Worm (Caenorhabditis elegans): ENCODE measurements around the gene epc-1.

The epc-1 gene

ce11 chrIII:12549657-12550056, 58.7 kb downstream of the epc-1 start (continued):
- TF ChIP-seq hsf-1 (GFP tag; IDR thresholded peaks at IDR 0.05) (0 out of 2 replicates have a peak, but pooled peaks have one; percentile 37), K12H6.12 (tag; optimal IDR thresholded peaks at IDR 0.05) (no peak), die-1 (tag; optimal IDR thresholded peaks at IDR 0.05) (no peak), athp-1 (tag; optimal IDR thresholded peaks at IDR 0.05) (no peak), mxl-1 (tag; optimal IDR thresholded peaks at IDR 0.05) (no peak), nfya-1 (tag; optimal IDR thresholded peaks at IDR 0.05; ENCODE audit: borderline replicate concordance, insufficient read depth) (no peak), lsy-27 (tag; optimal IDR thresholded peaks at IDR 0.05; ENCODE audit: borderline replicate concordance, insufficient read depth) (no peak), dox-1 (GFP tag; IDR thresholded peaks at IDR 0.05) (peak; percentile 81), fkh-3 (tag; optimal IDR thresholded peaks at IDR 0.05) (no peak), F39B2.1 (GFP tag; IDR thresholded peaks at IDR 0.05) (no peak), ZK185.1 (tag; optimal IDR thresholded peaks at IDR 0.05; ENCODE audit: poor library complexity, severe bottlenecking) (peak; percentile 33), snpc-1.1 (tag; optimal IDR thresholded peaks at IDR 0.05; ENCODE audit: insufficient read depth) (no peak), D2030.7 (GFP tag; IDR thresholded peaks at IDR 0.05) (no peak), ama-1 (optimal IDR thresholded peaks at IDR 0.05) (no peak), ama-1 (GFP tag; optimal IDR thresholded peaks at IDR 0.05) (no peak), nhr-27 (tag; optimal IDR thresholded peaks at IDR 0.05) (no peak), akir-1 (GFP tag; optimal IDR thresholded peaks at IDR 0.05) (no peak), unc-62 (GFP tag; optimal IDR thresholded peaks at IDR 0.05) (no peak), ceh-91 (GFP tag; IDR thresholded peaks at IDR 0.05) (no peak), F37B4.10 (GFP tag; IDR thresholded peaks at IDR 0.05) (no peak), lin-26 (GFP tag; IDR thresholded peaks at IDR 0.05) (peak; percentile 52; the same call in 1 of the 2 replicates), T07F8.4 (tag; optimal IDR thresholded peaks at IDR 0.05) (no peak), tbp1 (GFP tag; optimal IDR thresholded peaks at IDR 0.05) (peak; percentile 61), lag-1 (GFP tag; IDR thresholded peaks at IDR 0.05) (no peak), aptf-3 (GFP tag; IDR thresholded peaks at IDR 0.05) (no peak), snpc-3.4 (tag; optimal IDR thresholded peaks at IDR 0.05) (no peak), hmg-20 (GFP tag; IDR thresholded peaks at IDR 0.05) (no peak), snpc-1.3 (tag; optimal IDR thresholded peaks at IDR 0.05; ENCODE audit: insufficient read depth) (no peak), Y53F4B.3 (GFP tag; IDR thresholded peaks at IDR 0.05) (no peak), F55B11.4 (tag; optimal IDR thresholded peaks at IDR 0.05; ENCODE audit: borderline replicate concordance, insufficient read depth) (no peak), nfyb-1 (GFP tag; IDR thresholded peaks at IDR 0.05) (peak; percentile 56; the same call in 1 of the 2 replicates), F22D6.2 (tag; optimal IDR thresholded peaks at IDR 0.05) (no peak), tlf-1 (GFP tag; optimal IDR thresholded peaks at IDR 0.05) (peak; percentile 73), repo-1 (tag; optimal IDR thresholded peaks at IDR 0.05) (peak; percentile 66), mes-4 (tag; optimal IDR thresholded peaks at IDR 0.05) (no peak), nfya-2 (GFP tag; IDR thresholded peaks at IDR 0.05) (no peak), cebp-2 (GFP tag; IDR thresholded peaks at IDR 0.05) (no peak), zim-3 (tag; optimal IDR thresholded peaks at IDR 0.05) (no peak), nhr-80 (tag; optimal IDR thresholded peaks at IDR 0.05) (peak; percentile 75), snpc-4 (GFP tag; optimal IDR thresholded peaks at IDR 0.05) (no peak), snpc-4 (tag; optimal IDR thresholded peaks at IDR 0.05) (no peak), ceh-58 (GFP tag; IDR thresholded peaks at IDR 0.05) (no peak), B0019.2 (GFP tag; conservative IDR thresholded peaks at IDR 0.05) (no peak), pbrm-1 (GFP tag; IDR thresholded peaks at IDR 0.05) (peak; percentile 57; the same call in 1 of the 2 replicates), nhr-120 (GFP tag; IDR thresholded peaks at IDR 0.05) (no peak), ekl-4 (GFP tag; IDR thresholded peaks at IDR 0.05) (peak; percentile 59; the same call in 1 of the 2 replicates), cebp-1 (GFP tag; IDR thresholded peaks at IDR 0.05) (no peak), cebp-1 (tag; optimal IDR thresholded peaks at IDR 0.05) (peak; percentile 77)
